Worm (Caenorhabditis elegans): ENCODE results near the gene F28C1.3.
A peak's percentile ranks its signal among the peaks of the same experiment; 100 is the strongest.

The F28C1.3 gene

ce11 chrV:12467755-12468154, 708 bp upstream of the F28C1.3 start:
- TF ChIP-seq hlh-8 (tag; optimal IDR thresholded peaks at IDR 0.05), result no peak
- TF ChIP-seq lim-6 (tag; optimal IDR thresholded peaks at IDR 0.05), result no peak
- no peak for TF ChIP-seq pqm-1 (tag; optimal IDR thresholded peaks at IDR 0.05)
- no peak for TF ChIP-seq ceh-34 (tag; optimal IDR thresholded peaks at IDR 0.05)
- no peak for TF ChIP-seq che-1 (tag; optimal IDR thresholded peaks at IDR 0.05)
- no peak for TF ChIP-seq elt-4 (tag; optimal IDR thresholded peaks at IDR 0.05)
- TF ChIP-seq ceh-2 (tag; optimal IDR thresholded peaks at IDR 0.05), result no peak
- peak; percentile 32 for TF ChIP-seq elt-2 (tag; optimal IDR thresholded peaks at IDR 0.05)

DNA sequence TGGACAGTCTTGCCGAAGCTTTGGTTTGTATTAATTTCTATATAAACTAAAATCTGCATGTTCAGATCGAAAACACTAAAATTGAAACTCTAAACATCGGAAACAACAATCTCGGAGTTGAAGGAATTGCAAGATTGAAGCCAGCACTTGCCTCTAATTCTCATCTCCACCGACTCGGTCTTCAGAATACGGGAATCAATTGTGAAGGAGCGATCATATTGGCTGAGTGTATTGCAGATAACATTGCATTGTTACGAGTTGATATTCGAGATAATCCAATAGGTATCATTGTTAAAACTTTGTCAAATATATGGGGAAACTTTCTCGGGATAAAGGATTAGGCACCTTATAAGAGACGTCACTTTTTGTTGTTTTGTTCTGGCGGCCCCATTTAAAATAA, 1.9 kb downstream of the F28C1.3 start:
- TF ChIP-seq hlh-30 (tag; optimal IDR thresholded peaks at IDR 0.05; ENCODE audit: insufficient read depth) (no peak), pros-1 (tag; optimal IDR thresholded peaks at IDR 0.05) (no peak), rnt-1 (tag; optimal IDR thresholded peaks at IDR 0.05) (no peak)

DNA sequence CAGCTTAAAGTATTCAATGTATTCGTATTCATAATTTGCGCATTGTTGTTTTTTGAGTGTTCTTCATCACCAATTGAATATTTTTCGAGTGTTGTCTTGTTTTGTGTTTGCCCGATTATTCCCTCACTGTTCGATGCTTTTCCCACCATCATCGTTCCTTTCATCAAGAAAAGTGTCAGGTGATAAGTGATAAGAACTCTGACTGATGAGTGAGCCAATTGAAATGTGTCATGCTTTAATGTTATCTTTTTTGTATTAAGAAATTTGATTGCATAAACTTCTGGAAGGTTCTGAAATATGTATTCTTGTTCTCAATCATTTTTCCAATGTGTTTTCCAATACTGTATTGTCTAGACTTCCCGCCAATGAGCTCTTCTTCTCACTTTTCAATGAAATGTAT, 6.9 kb downstream of the F28C1.3 start:
- TF ChIP-seq che-1 (tag; optimal IDR thresholded peaks at IDR 0.05) (no peak), sox-4 (tag; optimal IDR thresholded peaks at IDR 0.05) (no peak), ceh-22 (tag; optimal IDR thresholded peaks at IDR 0.05) (no peak), eyg-1 (tag; optimal IDR thresholded peaks at IDR 0.05) (no peak), ceh-18 (tag; optimal IDR thresholded peaks at IDR 0.05) (no peak), Y22D7AL.16 (tag; optimal IDR thresholded peaks at IDR 0.05) (no peak), ama-1 (optimal IDR thresholded peaks at IDR 0.05) (no peak), sdc-2 (tag; optimal IDR thresholded peaks at IDR 0.05) (no peak), K02D7.2 (tag; optimal IDR thresholded peaks at IDR 0.05) (no peak), unc-55 (GFP tag; optimal IDR thresholded peaks at IDR 0.05) (no peak), ceh-34 (tag; optimal IDR thresholded peaks at IDR 0.05) (no peak), pros-1 (tag; optimal IDR thresholded peaks at IDR 0.05) (no peak), hlh-8 (tag; optimal IDR thresholded peaks at IDR 0.05) (no peak), K09A11.1 (tag; optimal IDR thresholded peaks at IDR 0.05; ENCODE audit: insufficient read depth) (no peak), unc-3 (GFP tag; conservative IDR thresholded peaks at IDR 0.05) (no peak), unc-3 (tag; optimal IDR thresholded peaks at IDR 0.05) (no peak), ceh-31 (tag; optimal IDR thresholded peaks at IDR 0.05) (no peak), ceh-2 (tag; optimal IDR thresholded peaks at IDR 0.05) (no peak)

ce11 chrV:12477139-12477538, 8.7 kb downstream of the F28C1.3 start:
- TF ChIP-seq syd-9 (tag; optimal IDR thresholded peaks at IDR 0.05) (no peak), ceh-34 (tag; optimal IDR thresholded peaks at IDR 0.05) (no peak), ceh-18 (tag; optimal IDR thresholded peaks at IDR 0.05) (peak; percentile 69), unc-55 (GFP tag; optimal IDR thresholded peaks at IDR 0.05) (peak; percentile 33)

DNA sequence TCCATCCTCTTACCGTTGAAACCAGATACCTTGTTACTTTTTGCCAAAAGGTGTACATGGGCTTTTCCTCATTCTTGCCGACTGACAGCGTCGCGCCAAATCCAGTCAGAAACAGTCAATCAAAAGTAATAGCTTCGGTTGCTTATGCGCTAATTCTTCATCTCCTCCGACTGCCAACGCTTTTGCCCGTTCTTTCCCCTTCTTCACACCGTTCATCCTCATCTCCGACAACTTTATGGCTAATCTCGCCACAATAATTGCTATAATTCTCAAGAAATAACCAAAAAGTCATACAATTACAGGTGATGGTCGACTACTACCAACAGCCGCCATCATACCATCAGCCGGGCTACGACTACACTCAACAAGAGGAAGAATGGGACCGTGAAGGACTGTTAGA, 9.6 kb downstream of the F28C1.3 start, which contains the start of gene atn-1:
TSS of gene atn-1 (plus strand) at position 301 of the 400 bp plus-strand sequence.
- TF ChIP-seq unc-55 (GFP tag; optimal IDR thresholded peaks at IDR 0.05) (no peak), fkh-6 (tag; optimal IDR thresholded peaks at IDR 0.05) (no peak), nfya-1 (tag; optimal IDR thresholded peaks at IDR 0.05) (no peak), pat-9 (tag; optimal IDR thresholded peaks at IDR 0.05) (no peak)

- TF ChIP-seq hlh-8 (tag; optimal IDR thresholded peaks at IDR 0.05) (no peak), ceh-18 (tag; optimal IDR thresholded peaks at IDR 0.05) (peak; percentile 49)
These were observed 10.5 kb downstream of the F28C1.3 start for ce11 chrV:12478990-12479389.

ce11 chrV:12484585-12484984, 16.1 kb downstream of the F28C1.3 start, which contains the start of gene srt-39:
Gene srt-39 (plus strand): TSS chrV:12484885.
- TF ChIP-seq ceh-24 (tag; optimal IDR thresholded peaks at IDR 0.05) (no peak), npax-4 (tag; optimal IDR thresholded peaks at IDR 0.05) (no peak), ama-1 (optimal IDR thresholded peaks at IDR 0.05) (no peak), pax-1 (tag; optimal IDR thresholded peaks at IDR 0.05) (no peak), ahr-1 (tag; optimal IDR thresholded peaks at IDR 0.05) (no peak), hlh-8 (tag; optimal IDR thresholded peaks at IDR 0.05) (no peak)

All from whole organism, late embryonic.